Worm (Caenorhabditis elegans) whole organism, dauer: Measurements from ENCODE around the gene gst-28.
"Not testable (repeated sequence)": the region's sequence is repeated elsewhere in the genome, so short reads cannot be mapped to it uniquely, and the experiment has no call there.

Experiments used
- unc-62 ChIP-seq: sonication (generic microtip); optimal IDR thresholded peaks from 2 replicates; lab custom pipeline; 2017; ENCODE audit warnings: missing biosample characterization, missing genetic modification reagents, missing genetic modification characterization

Gene gst-28

DNA sequence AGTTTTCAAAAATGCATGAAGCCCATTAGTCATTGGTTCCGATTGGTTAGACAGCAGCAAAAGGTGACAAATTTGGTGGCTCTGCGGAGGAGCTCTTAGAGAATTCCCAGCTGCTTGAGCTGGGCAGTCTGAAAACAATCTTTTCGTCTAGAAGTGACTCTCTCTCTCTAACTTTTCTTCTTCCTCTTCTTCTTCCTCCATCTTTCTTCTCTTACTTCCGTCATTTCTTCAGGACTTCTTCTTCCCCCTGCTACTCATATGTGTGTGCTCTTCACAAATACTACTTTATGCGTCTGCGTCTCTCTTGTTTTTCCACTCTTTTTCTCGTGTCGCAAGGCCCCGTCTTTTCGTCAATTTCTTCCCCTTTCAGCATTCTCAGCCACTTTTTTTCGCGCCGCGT is 22.6 kb upstream of the gst-28 start:
- no peak for TF ChIP-seq unc-62 (GFP tag; lab: Kevin White, UChicago)

ce11 chrII:15185289-15185688 is 17.9 kb upstream of the gst-28 start, which contains the start of gene gst-35:
gst-35 (minus strand) TSS chrII:15185389.
- no peak for TF ChIP-seq unc-62 (GFP tag; lab: Kevin White, UChicago)

DNA sequence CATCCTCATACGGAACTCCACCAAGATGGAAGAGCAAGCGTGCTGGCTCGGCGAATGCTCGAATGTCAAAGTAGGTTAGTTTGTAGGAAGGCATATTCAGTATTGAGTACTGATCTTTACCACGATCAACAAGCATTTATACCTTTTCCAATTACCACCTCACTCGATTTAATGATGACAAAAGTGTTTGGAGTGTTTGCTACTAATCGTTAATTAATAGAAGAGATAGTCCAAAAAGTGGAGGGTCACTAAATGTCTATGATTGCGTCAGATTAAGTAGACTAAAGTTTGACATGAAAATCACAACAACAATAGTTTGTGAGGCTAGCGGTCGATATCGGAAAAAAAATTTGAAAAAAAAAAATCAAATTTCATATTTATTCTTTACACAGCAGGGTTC is 15.8 kb upstream of the gst-28 start, which contains the start of gene gst-34:
TSS of gene gst-34 (minus strand) at position 101 of the 400 bp plus-strand sequence.
- no peak for TF ChIP-seq unc-62 (GFP tag; lab: Kevin White, UChicago)

DNA sequence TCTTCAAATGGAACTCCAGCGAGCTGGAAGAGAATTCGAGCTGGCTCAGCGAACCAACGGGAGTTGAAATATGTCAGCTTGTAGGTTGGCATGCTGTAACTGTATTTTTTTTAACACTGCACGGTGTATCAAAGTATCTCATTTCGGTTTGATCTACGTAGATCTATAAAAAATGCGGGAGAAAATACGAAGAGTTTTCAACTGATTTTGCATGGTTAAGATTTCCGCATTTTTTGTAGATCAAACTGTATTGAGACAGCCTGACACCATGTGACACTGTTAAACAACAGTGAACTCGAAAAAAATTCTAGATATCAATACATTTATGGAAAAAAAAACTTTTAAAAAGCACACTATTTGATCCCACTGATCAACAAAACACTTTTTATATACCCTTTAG is 11.1 kb upstream of the gst-28 start, which contains the start of gene gst-32:
TSS of gene gst-32 (minus strand) at position 101 of the 400 bp plus-strand sequence.
- TF ChIP-seq unc-62 (GFP tag; lab: Kevin White, UChicago): no peak

DNA sequence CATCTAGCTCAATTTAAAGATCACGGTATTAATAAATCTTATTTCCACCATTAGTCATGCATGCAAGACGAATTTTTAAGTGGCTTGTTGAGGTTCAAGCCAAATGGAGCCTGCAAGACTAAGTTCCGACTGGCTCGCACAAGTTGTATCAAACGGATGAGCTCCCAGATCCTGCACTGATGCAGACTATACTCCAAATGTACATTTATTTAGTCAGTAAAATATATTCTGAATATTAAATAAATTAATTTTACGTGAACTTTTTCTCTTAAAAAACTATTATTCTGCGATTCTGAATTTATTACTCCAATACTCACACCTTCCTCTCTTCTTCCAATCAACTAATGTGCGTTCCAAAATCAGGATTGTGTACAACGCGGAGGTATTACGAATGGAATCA is 8.3 kb upstream of the gst-28 start, which contains the start of gene Y53F4B.36:
TSS of gene Y53F4B.36 (plus strand) at position 301 of the 400 bp plus-strand sequence.
- TF ChIP-seq unc-62 (GFP tag; lab: Kevin White, UChicago): no peak

DNA sequence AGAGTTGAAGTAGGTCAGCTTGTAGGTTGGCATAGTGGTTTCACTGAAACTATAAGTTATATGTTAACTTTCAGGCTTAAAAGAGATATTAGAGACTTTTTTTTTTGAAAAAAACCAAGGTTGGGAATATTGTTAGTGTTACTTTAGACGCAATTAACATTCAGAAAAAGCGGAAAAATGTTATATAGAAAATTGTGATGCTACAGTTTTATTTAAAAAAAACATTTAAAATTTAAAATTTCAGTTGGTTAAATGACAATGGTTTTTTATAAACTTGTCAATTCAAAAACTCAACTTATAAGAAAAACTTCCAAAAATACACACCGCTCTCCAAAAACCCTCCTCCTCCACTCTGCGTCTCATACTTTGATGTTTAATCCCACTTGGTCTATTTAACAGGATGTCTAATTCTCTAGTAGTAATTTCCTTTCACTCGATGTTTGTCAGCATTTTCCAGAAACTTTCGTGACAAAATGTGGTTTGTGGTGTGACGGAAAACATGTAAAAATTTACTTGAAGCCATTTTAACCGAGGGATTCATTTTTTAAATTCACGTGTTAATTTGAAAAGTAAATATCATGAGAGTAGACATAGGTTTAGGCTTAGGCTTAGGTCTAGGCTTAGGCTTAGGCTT is 7.7 kb upstream of the gst-28 start, which contains the start of gene gst-31:
TSS of gene gst-31 (minus strand) at position 51 of the 634 bp plus-strand sequence.
- no peak for TF ChIP-seq unc-62 (GFP tag; lab: Kevin White, UChicago)

DNA sequence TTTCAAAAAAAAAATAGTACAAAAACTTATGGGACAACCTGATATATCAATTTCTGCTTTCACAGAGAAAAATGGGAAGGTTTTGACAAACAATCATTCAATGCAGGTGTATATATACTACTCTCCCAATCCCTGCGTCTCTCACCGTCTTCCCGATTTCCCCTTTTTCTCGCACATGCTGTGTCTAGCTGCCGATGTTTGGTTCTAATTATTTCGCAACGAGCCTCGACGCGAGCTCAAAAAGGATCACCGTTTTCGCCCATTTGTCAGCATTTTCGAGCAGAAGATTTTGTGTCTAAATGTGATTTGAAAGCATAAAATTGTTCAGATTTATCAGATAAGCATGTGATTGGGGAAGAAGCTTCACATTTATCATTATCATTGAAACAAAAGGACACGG is 5.8 kb upstream of the gst-28 start:
- no peak for TF ChIP-seq unc-62 (GFP tag; lab: Kevin White, UChicago)

- TF ChIP-seq unc-62 (GFP tag; lab: Kevin White, UChicago): not testable (repeated sequence)
These were observed 4.4 kb upstream of the gst-28 start, which contains the start of gene gst-39 for ce11 chrII:15171816-15172215. gst-39 (minus strand) TSS chrII:15171916.

- TF ChIP-seq unc-62 (GFP tag; lab: Kevin White, UChicago): no peak
These were observed 2.5 kb upstream of the gst-28 start, which contains the start of gene gst-29 for ce11 chrII:15169811-15170282. gst-29 (minus strand) TSS chrII:15169861.

DNA sequence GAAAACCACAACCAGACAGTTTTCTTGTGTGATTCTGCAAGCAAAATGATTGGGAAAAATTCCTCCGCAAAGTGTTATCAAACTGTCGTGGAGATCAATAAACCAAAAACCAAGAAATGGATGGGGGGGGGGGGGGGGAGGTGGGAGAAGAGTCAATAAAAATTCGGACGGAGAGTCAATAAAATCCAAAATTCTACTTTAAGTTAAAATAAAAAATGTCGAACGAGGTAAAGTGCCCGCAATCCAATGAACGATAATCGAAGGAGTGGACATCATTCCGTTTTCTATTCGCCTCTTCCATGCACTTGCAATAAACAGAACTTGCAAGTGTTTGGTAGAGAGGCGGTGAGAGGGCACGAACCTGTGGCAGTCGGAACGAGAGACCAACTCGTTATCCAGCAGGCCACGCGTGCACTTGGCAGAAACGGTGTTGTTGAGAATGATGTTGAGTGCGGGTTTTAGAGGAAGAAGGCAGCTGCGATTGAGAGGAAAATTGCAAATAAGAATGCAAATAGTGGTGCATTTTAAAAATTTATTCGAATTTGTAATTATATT is 1.6 kb downstream of the gst-28 start, which contains the start of gene gst-27:
TSS of gene gst-27 (minus strand) at position 51 of the 555 bp plus-strand sequence.
- TF ChIP-seq unc-62 (GFP tag; lab: Kevin White, UChicago): no peak

ce11 chrII:15164453-15164852 is 2.9 kb downstream of the gst-28 start, which contains the start of gene gst-26:
gst-26 (minus strand) TSS chrII:15164553.
- no peak for TF ChIP-seq unc-62 (GFP tag; lab: Kevin White, UChicago)

DNA sequence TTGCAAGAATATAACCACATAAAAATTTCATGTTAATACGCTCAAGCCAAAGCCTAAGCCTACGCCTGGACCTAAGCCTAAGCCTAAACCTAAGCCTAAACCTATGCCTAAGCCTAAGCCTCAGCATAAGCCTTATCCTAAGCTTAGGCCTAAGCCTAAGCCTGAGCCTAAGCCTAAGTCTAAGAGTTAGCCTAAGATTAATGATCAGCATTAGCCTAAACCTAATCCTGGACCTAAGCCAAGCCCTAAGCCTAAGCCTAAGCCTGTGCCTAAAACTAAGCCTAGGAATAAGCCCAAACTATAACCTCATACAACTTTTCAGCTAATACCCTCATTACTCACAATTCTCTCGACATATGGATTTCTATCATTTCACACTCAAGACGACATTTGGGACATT is 9.0 kb downstream of the gst-28 start:
- no peak for TF ChIP-seq unc-62 (GFP tag; lab: Kevin White, UChicago)

- no peak for TF ChIP-seq unc-62 (GFP tag; lab: Kevin White, UChicago)
These were observed 9.5 kb downstream of the gst-28 start, which contains the start of gene ptr-20 for ce11 chrII:15157880-15158279. ptr-20 (plus strand) TSS chrII:15158180.

- no peak for TF ChIP-seq unc-62 (GFP tag; lab: Kevin White, UChicago)
These were observed 18.9 kb downstream of the gst-28 start for ce11 chrII:15148442-15148841.

DNA sequence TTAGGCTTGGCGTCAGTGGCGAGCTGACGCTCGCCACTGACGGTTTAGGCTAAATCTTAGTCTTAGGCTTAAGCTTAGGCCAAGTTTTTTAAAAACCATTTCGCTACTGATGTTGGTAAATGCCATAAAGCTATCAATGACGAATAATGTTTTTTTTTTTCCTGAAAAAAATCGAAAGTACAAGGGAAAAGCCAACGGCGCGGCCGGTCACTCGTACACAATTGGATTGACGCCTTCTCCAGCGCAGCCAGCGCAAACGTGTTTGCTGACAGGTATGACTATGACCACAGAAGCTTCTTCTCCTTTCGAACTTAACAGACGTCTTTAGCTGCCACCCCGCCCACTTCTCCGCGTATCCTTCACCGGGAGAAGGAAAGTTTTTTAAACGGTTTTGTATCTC is 21.8 kb downstream of the gst-28 start, which contains the start of gene Y53F4B.27:
TSS of gene Y53F4B.27 (plus strand) at position 301 of the 400 bp plus-strand sequence.
- TF ChIP-seq unc-62 (GFP tag; lab: Kevin White, UChicago): no peak

ce11 chrII:15143729-15144128 is 23.6 kb downstream of the gst-28 start:
- no peak for TF ChIP-seq unc-62 (GFP tag; lab: Kevin White, UChicago)
